Worm (Caenorhabditis elegans) whole organism, L3 larva: ENCODE measurements around the gene tofu-1.

ENCODE experiments used
- ceh-82 ChIP-seq: fragments of 150-350 bp; optimal IDR thresholded peaks from 2 replicates; lab custom pipeline; 2014; ENCODE audit warnings: missing biosample characterization, missing genetic modification characterization
- nhr-12 ChIP-seq: fragments of 150-350 bp; optimal IDR thresholded peaks from 2 replicates; lab custom pipeline; 2014; ENCODE audit warnings: missing biosample characterization, missing genetic modification characterization
- pha-4 ChIP-seq: fragments of 150-350 bp; optimal IDR thresholded peaks from 2 replicates; lab custom pipeline; 2014; ENCODE audit warnings: missing biosample characterization, missing genetic modification reagents, missing genetic modification characterization
- ztf-4 ChIP-seq: fragments of 150-350 bp; optimal IDR thresholded peaks from 2 replicates; lab custom pipeline; 2014; ENCODE audit warnings: missing biosample characterization, missing genetic modification characterization

ce11 chrV:9974264-9974663 lies 6.7 kb upstream of the tofu-1 start:
- TF ChIP-seq ceh-82 (tag; lab: Kevin White, UChicago), result no peak
- TF ChIP-seq pha-4, result no peak
- no peak for TF ChIP-seq nhr-12
- TF ChIP-seq ztf-4 (tag; lab: Kevin White, UChicago), result no peak
